Worm (Caenorhabditis elegans) whole organism, mixed stage, embryonic: Measurements from ENCODE around the gene nhr-140.

Source experiments
- M03D4.4 ChIP-seq: sonication (generic microtip); optimal IDR thresholded peaks from 2 replicates; lab custom pipeline; 2017; ENCODE audit warnings: mild to moderate bottlenecking, missing genetic modification characterization, missing compliant biosample characterization
- bed-3 ChIP-seq: fragments of 200-800 bp; sonication (Bioruptor generic); optimal IDR thresholded peaks from 3 replicates; lab custom pipeline; 2018; ENCODE audit warnings: mild to moderate bottlenecking, missing genetic modification characterization, moderate library complexity, missing compliant biosample characterization
- blmp-1 ChIP-seq: fragments of 150-350 bp; optimal IDR thresholded peaks from 2 replicates; lab custom pipeline; 2014; ENCODE audit warnings: missing biosample characterization, missing genetic modification characterization
- ceh-39 ChIP-seq: fragments of 150-350 bp; optimal IDR thresholded peaks from 2 replicates; lab custom pipeline; 2014; ENCODE audit warnings: missing biosample characterization, missing genetic modification characterization
- ceh-43 ChIP-seq: fragments of 200-800 bp; sonication (Bioruptor generic); optimal IDR thresholded peaks from 2 replicates; lab custom pipeline; 2018; ENCODE audit warnings: mild to moderate bottlenecking, missing genetic modification characterization, moderate library complexity, missing compliant biosample characterization
- ceh-83 ChIP-seq: fragments of 200-800 bp; sonication (Bioruptor generic); optimal IDR thresholded peaks from 2 replicates; lab custom pipeline; 2018; ENCODE audit warnings: mild to moderate bottlenecking, missing genetic modification characterization, missing compliant biosample characterization
- ces-1 ChIP-seq: fragments of 150-350 bp; optimal IDR thresholded peaks from 2 replicates; lab custom pipeline; 2014; ENCODE audit warnings: missing biosample characterization, missing genetic modification reagents, missing genetic modification characterization
- drap-1 ChIP-seq: fragments of 200-800 bp; sonication (Bioruptor generic); optimal IDR thresholded peaks from 3 replicates; lab custom pipeline; 2018; ENCODE audit warnings: mild to moderate bottlenecking, missing genetic modification characterization, missing compliant biosample characterization
- elt-1 ChIP-seq: sonication (generic microtip); optimal IDR thresholded peaks from 2 replicates; lab custom pipeline; 2017; ENCODE audit warnings: missing genetic modification characterization, mild to moderate bottlenecking, missing compliant biosample characterization, antibody characterized with exemption, moderate library complexity, borderline replicate concordance; ENCODE audit not compliant: insufficient read depth
- elt-3 ChIP-seq: fragments of 150-350 bp; optimal IDR thresholded peaks from 2 replicates; lab custom pipeline; 2014; ENCODE audit warnings: missing biosample characterization, missing genetic modification characterization
- ham-2 ChIP-seq: fragments of 200-800 bp; sonication (Bioruptor generic); optimal IDR thresholded peaks from 2 replicates; lab custom pipeline; 2018; ENCODE audit warnings: mild to moderate bottlenecking, missing genetic modification characterization, missing compliant biosample characterization
- hlh-1 ChIP-seq: fragments of 150-350 bp; optimal IDR thresholded peaks from 2 replicates; lab custom pipeline; 2014; ENCODE audit warnings: missing biosample characterization, missing genetic modification reagents, missing genetic modification characterization
- lin-32 ChIP-seq: fragments of 200-800 bp; sonication (Bioruptor generic); optimal IDR thresholded peaks from 2 replicates; lab custom pipeline; 2018; ENCODE audit warnings: mild to moderate bottlenecking, missing genetic modification characterization, missing compliant biosample characterization
- lsy-2 ChIP-seq: fragments of 150-350 bp; optimal IDR thresholded peaks from 2 replicates; lab custom pipeline; 2014; ENCODE audit warnings: missing biosample characterization, missing genetic modification characterization
- mab-5 ChIP-seq: fragments of 150-350 bp; optimal IDR thresholded peaks from 2 replicates; lab custom pipeline; 2014; ENCODE audit warnings: missing biosample characterization, missing genetic modification characterization
- mep-1 ChIP-seq: fragments of 150-350 bp; optimal IDR thresholded peaks from 2 replicates; lab custom pipeline; 2017; ENCODE audit warnings: missing biosample characterization, missing genetic modification reagents, missing genetic modification characterization, inconsistent platforms
- mls-2 ChIP-seq: sonication (generic microtip); optimal IDR thresholded peaks from 2 replicates; lab custom pipeline; 2016; ENCODE audit warnings: mild to moderate bottlenecking, missing genetic modification characterization, moderate library complexity, missing compliant biosample characterization
- nhr-12 ChIP-seq: fragments of 150-350 bp; optimal IDR thresholded peaks from 2 replicates; lab custom pipeline; 2014; ENCODE audit warnings: missing biosample characterization, missing genetic modification characterization
- nhr-2 ChIP-seq: fragments of 150-350 bp; optimal IDR thresholded peaks from 2 replicates; lab custom pipeline; 2014; ENCODE audit warnings: missing biosample characterization, missing genetic modification characterization
- nhr-237 ChIP-seq: fragments of 150-350 bp; optimal IDR thresholded peaks from 2 replicates; lab custom pipeline; 2014; ENCODE audit warnings: missing biosample characterization, missing genetic modification characterization
- nhr-28 ChIP-seq: fragments of 150-350 bp; optimal IDR thresholded peaks from 2 replicates; lab custom pipeline; 2014; ENCODE audit warnings: missing biosample characterization, missing genetic modification characterization
- nhr-76 ChIP-seq: sonication (generic microtip); optimal IDR thresholded peaks from 2 replicates; lab custom pipeline; 2017; ENCODE audit warnings: missing biosample characterization, missing genetic modification characterization
- pha-4 ChIP-seq: fragments of 150-350 bp; optimal IDR thresholded peaks from 2 replicates; lab custom pipeline; 2018; ENCODE audit warnings: missing biosample characterization, missing genetic modification reagents, missing genetic modification characterization
- sem-2 ChIP-seq: fragments of 200-800 bp; sonication (Bioruptor generic); optimal IDR thresholded peaks from 2 replicates; lab custom pipeline; 2018; ENCODE audit warnings: mild to moderate bottlenecking, missing genetic modification characterization, missing compliant biosample characterization
- snpc-4 ChIP-seq: fragments of 150-350 bp; optimal IDR thresholded peaks from 2 replicates; lab custom pipeline; 2014; ENCODE audit warnings: missing biosample characterization, missing genetic modification characterization
- unc-39 ChIP-seq: fragments of 150-350 bp; optimal IDR thresholded peaks from 2 replicates; lab custom pipeline; 2014; ENCODE audit warnings: missing biosample characterization, missing genetic modification characterization
- unc-62 ChIP-seq: fragments of 150-350 bp; optimal IDR thresholded peaks from 2 replicates; lab custom pipeline; 2014; ENCODE audit warnings: missing biosample characterization, missing genetic modification reagents, missing genetic modification characterization
- zip-8 ChIP-seq: fragments of 150-350 bp; optimal IDR thresholded peaks from 2 replicates; lab custom pipeline; 2014; ENCODE audit warnings: missing biosample characterization, missing genetic modification characterization
- ztf-11 ChIP-seq: fragments of 150-350 bp; optimal IDR thresholded peaks from 2 replicates; lab custom pipeline; 2014; ENCODE audit warnings: missing biosample characterization, missing genetic modification characterization

nhr-140 gene

ce11 chrV:7017059-7017458, 27.6 kb upstream of the nhr-140 start, which contains the start of gene srsx-32:
Gene srsx-32, plus strand, starts transcription at chrV:7017359.
- no peak for TF ChIP-seq unc-62 (GFP tag; lab: Kevin White, UChicago)
- no peak for TF ChIP-seq mab-5 (tag; lab: Kevin White, UChicago)
- no peak for TF ChIP-seq ham-2 (GFP tag; lab: Kevin White, UChicago)
- TF ChIP-seq elt-1 (tag; lab: Kevin White, UChicago) = no peak
- no peak for TF ChIP-seq ztf-11 (tag; lab: Kevin White, UChicago)
- no peak for TF ChIP-seq drap-1 (GFP tag; lab: Kevin White, UChicago)
- no peak for TF ChIP-seq nhr-28 (tag; lab: Kevin White, UChicago)
- TF ChIP-seq elt-3 (tag; lab: Kevin White, UChicago) = no peak
- no peak for TF ChIP-seq unc-39 (tag; lab: Kevin White, UChicago)
- TF ChIP-seq nhr-76 (tag; lab: Kevin White, UChicago) = no peak
- no peak for TF ChIP-seq nhr-237 (tag; lab: Kevin White, UChicago)
- no peak for TF ChIP-seq nhr-2 (tag; lab: Kevin White, UChicago)
- no peak for TF ChIP-seq snpc-4 (tag; lab: Kevin White, UChicago)
- no peak for TF ChIP-seq ces-1

- TF ChIP-seq ceh-39 (tag; lab: Kevin White, UChicago) (no peak), mls-2 (tag; lab: Kevin White, UChicago) (no peak), nhr-237 (tag; lab: Kevin White, UChicago) (no peak), nhr-76 (tag; lab: Kevin White, UChicago) (no peak)
Observed at ce11 chrV:7015872-7016271, 26.4 kb upstream of the nhr-140 start, which contains the start of gene C33G8.13. Gene C33G8.13, minus strand, starts transcription at chrV:7015972.

- TF ChIP-seq mab-5 (tag; lab: Kevin White, UChicago) = no peak
- no peak for TF ChIP-seq unc-62 (GFP tag; lab: Kevin White, UChicago)
- TF ChIP-seq zip-8 (tag; lab: Kevin White, UChicago) = no peak
- TF ChIP-seq elt-3 (tag; lab: Kevin White, UChicago) = no peak
- no peak for TF ChIP-seq sem-2 (GFP tag; lab: Kevin White, UChicago)
- TF ChIP-seq ceh-43 = no peak
- TF ChIP-seq blmp-1 (tag; lab: Kevin White, UChicago) = no peak
- no peak for TF ChIP-seq nhr-28 (tag; lab: Kevin White, UChicago)
- TF ChIP-seq ham-2 (GFP tag; lab: Kevin White, UChicago) = no peak
- TF ChIP-seq bed-3 (GFP tag; lab: Kevin White, UChicago) = no peak
- TF ChIP-seq hlh-1 (tag; lab: Kevin White, UChicago) = no peak
- TF ChIP-seq nhr-12 (tag; lab: Kevin White, UChicago) = no peak
- no peak for TF ChIP-seq ceh-83
- no peak for TF ChIP-seq mls-2 (tag; lab: Kevin White, UChicago)
- no peak for TF ChIP-seq nhr-2 (tag; lab: Kevin White, UChicago)
- no peak for TF ChIP-seq lsy-2
- TF ChIP-seq pha-4 = no peak
Observed at ce11 chrV:7012617-7013016, 23.1 kb upstream of the nhr-140 start, which contains the start of gene srw-127. Gene srw-127, plus strand, starts transcription at chrV:7012917.

ce11 chrV:7009461-7009860, 20.0 kb upstream of the nhr-140 start, which contains the start of gene C33G8.2:
Gene C33G8.2, plus strand, starts transcription at chrV:7009761.
- TF ChIP-seq lin-32 = no peak
- TF ChIP-seq zip-8 (tag; lab: Kevin White, UChicago) = no peak
- TF ChIP-seq ceh-43 = no peak
- TF ChIP-seq lsy-2 = no peak
- TF ChIP-seq ces-1 = no peak
- no peak for TF ChIP-seq nhr-28 (tag; lab: Kevin White, UChicago)
- no peak for TF ChIP-seq M03D4.4 (tag; lab: Kevin White, UChicago)
- no peak for TF ChIP-seq bed-3 (GFP tag; lab: Kevin White, UChicago)

ce11 chrV:7007307-7007706, 17.8 kb upstream of the nhr-140 start, which contains the start of gene drd-10:
Gene drd-10, plus strand, starts transcription at chrV:7007607.
- TF ChIP-seq nhr-2 (tag; lab: Kevin White, UChicago) (no peak), lsy-2 (no peak), nhr-12 (tag; lab: Kevin White, UChicago) (no peak), sem-2 (GFP tag; lab: Kevin White, UChicago) (no peak), elt-1 (tag; lab: Kevin White, UChicago) (no peak), mep-1 (no peak), M03D4.4 (tag; lab: Kevin White, UChicago) (no peak), unc-62 (GFP tag; lab: Kevin White, UChicago) (no peak), mls-2 (tag; lab: Kevin White, UChicago) (no peak), ceh-39 (tag; lab: Kevin White, UChicago) (no peak), unc-39 (tag; lab: Kevin White, UChicago) (no peak), snpc-4 (tag; lab: Kevin White, UChicago) (no peak), ceh-83 (no peak), nhr-237 (tag; lab: Kevin White, UChicago) (no peak)
